Worm (Caenorhabditis elegans) whole organism, late embryonic: ENCODE results near the gene nhr-108.
"Not testable (repeated sequence)": the region's sequence is repeated elsewhere in the genome, so short reads cannot be mapped to it uniquely, and the experiment has no call there.

Source experiments
- C08G9.2 ChIP-seq: sonication (generic microtip); optimal IDR thresholded peaks from 2 replicates; lab custom pipeline; 2016; ENCODE audit warnings: mild to moderate bottlenecking, missing genetic modification characterization, moderate library complexity, missing compliant biosample characterization
- F13H6.1 ChIP-seq: sonication (generic microtip); optimal IDR thresholded peaks from 2 replicates; lab custom pipeline; 2016; ENCODE audit warnings: missing genetic modification characterization, missing compliant biosample characterization
- ahr-1 ChIP-seq: sonication (generic microtip); optimal IDR thresholded peaks from 2 replicates; lab custom pipeline; 2016; ENCODE audit warnings: missing genetic modification characterization, missing compliant biosample characterization
- ama-1 ChIP-seq: fragments of 150-350 bp; optimal IDR thresholded peaks from 2 replicates; lab custom pipeline; 2014
- ceh-19 ChIP-seq: fragments of 200-800 bp; sonication (Bioruptor generic); optimal IDR thresholded peaks from 2 replicates; lab custom pipeline; 2018; ENCODE audit warnings: mild to moderate bottlenecking, missing genetic modification characterization, missing compliant biosample characterization
- ceh-22 ChIP-seq: sonication (generic microtip); optimal IDR thresholded peaks from 2 replicates; lab custom pipeline; 2017; ENCODE audit warnings: missing biosample characterization, missing genetic modification characterization
- ceh-34 ChIP-seq: sonication (generic microtip); optimal IDR thresholded peaks from 2 replicates; lab custom pipeline; 2016; ENCODE audit warnings: mild to moderate bottlenecking, missing genetic modification characterization, missing compliant biosample characterization
- ceh-6 ChIP-seq: fragments of 200-800 bp; sonication (Bioruptor generic); optimal IDR thresholded peaks from 2 replicates; lab custom pipeline; 2018; ENCODE audit warnings: mild to moderate bottlenecking, missing genetic modification characterization, missing compliant biosample characterization
- elt-4 ChIP-seq: sonication (generic microtip); optimal IDR thresholded peaks from 2 replicates; lab custom pipeline; 2016; ENCODE audit warnings: missing genetic modification characterization, missing compliant biosample characterization
- fax-1 ChIP-seq: sonication (generic microtip); optimal IDR thresholded peaks from 2 replicates; lab custom pipeline; 2016; ENCODE audit warnings: missing genotype, missing genetic modification characterization, missing compliant biosample characterization
- fkh-6 ChIP-seq: sonication (generic microtip); optimal IDR thresholded peaks from 2 replicates; lab custom pipeline; 2016; ENCODE audit warnings: missing genetic modification characterization, missing compliant biosample characterization
- hlh-13 ChIP-seq: fragments of 200-800 bp; sonication (Bioruptor generic); optimal IDR thresholded peaks from 2 replicates; lab custom pipeline; 2018; ENCODE audit warnings: mild to moderate bottlenecking, missing genetic modification characterization, missing compliant biosample characterization
- hlh-8 ChIP-seq: sonication (generic microtip); optimal IDR thresholded peaks from 2 replicates; lab custom pipeline; 2016; ENCODE audit warnings: missing genotype, missing genetic modification characterization, missing compliant biosample characterization
- madf-2 ChIP-seq: sonication (generic microtip); optimal IDR thresholded peaks from 2 replicates; lab custom pipeline; 2017; ENCODE audit warnings: missing genetic modification characterization, missing compliant biosample characterization
- nfya-1 ChIP-seq: sonication (generic microtip); optimal IDR thresholded peaks from 2 replicates; lab custom pipeline; 2017; ENCODE audit warnings: missing genetic modification characterization, mild to moderate bottlenecking, missing compliant biosample characterization, antibody characterized with exemption, moderate library complexity
- nhr-232 ChIP-seq: sonication (generic microtip); optimal IDR thresholded peaks from 2 replicates; lab custom pipeline; 2016; ENCODE audit warnings: missing genetic modification characterization, missing compliant biosample characterization
- npax-4 ChIP-seq: sonication (generic microtip); optimal IDR thresholded peaks from 2 replicates; lab custom pipeline; 2016; ENCODE audit warnings: missing genetic modification characterization, missing compliant biosample characterization
- pag-3 ChIP-seq: sonication (generic microtip); optimal IDR thresholded peaks from 2 replicates; lab custom pipeline; 2016; ENCODE audit warnings: missing compliant biosample characterization, missing genetic modification characterization, borderline replicate concordance
- pat-9 ChIP-seq: fragments of 200-800 bp; sonication (Bioruptor generic); optimal IDR thresholded peaks from 2 replicates; lab custom pipeline; 2018; ENCODE audit warnings: mild to moderate bottlenecking, missing genetic modification characterization, moderate library complexity, missing compliant biosample characterization
- pax-1 ChIP-seq: fragments of 150-350 bp; optimal IDR thresholded peaks from 2 replicates; lab custom pipeline; 2014; ENCODE audit warnings: missing biosample characterization, missing genetic modification characterization
- pha-4 ChIP-seq: fragments of 150-350 bp; optimal IDR thresholded peaks from 2 replicates; lab custom pipeline; 2018; ENCODE audit warnings: missing biosample characterization, missing genetic modification reagents, missing genetic modification characterization
- pqm-1 ChIP-seq: sonication (generic microtip); optimal IDR thresholded peaks from 2 replicates; lab custom pipeline; 2016; ENCODE audit warnings: missing genetic modification characterization, missing compliant biosample characterization
- rnt-1 ChIP-seq: sonication (generic microtip); optimal IDR thresholded peaks from 2 replicates; lab custom pipeline; 2016; ENCODE audit warnings: missing genetic modification characterization, missing compliant biosample characterization
- sox-2 ChIP-seq: fragments of 200-800 bp; sonication (Bioruptor generic); IDR thresholded peaks from 2 replicates; pipeline ENCODE4 v1.3.6; 2022; ENCODE audit warnings: missing genetic modification reagents, missing genetic modification characterization, missing compliant biosample characterization
- syd-9 ChIP-seq: sonication (generic microtip); optimal IDR thresholded peaks from 2 replicates; lab custom pipeline; 2016; ENCODE audit warnings: mild to moderate bottlenecking, missing genetic modification characterization, moderate library complexity, missing compliant biosample characterization
- tbx-2 ChIP-seq: sonication (generic microtip); optimal IDR thresholded peaks from 2 replicates; lab custom pipeline; 2016; ENCODE audit warnings: missing genetic modification characterization, missing compliant biosample characterization
- tbx-7 ChIP-seq: sonication (generic microtip); optimal IDR thresholded peaks from 2 replicates; lab custom pipeline; 2016; ENCODE audit warnings: missing genotype, missing genetic modification characterization, missing compliant biosample characterization
- ttx-3 ChIP-seq: sonication (generic microtip); optimal IDR thresholded peaks from 2 replicates; lab custom pipeline; 2016; ENCODE audit warnings: missing genetic modification reagents, missing genetic modification characterization, missing compliant biosample characterization
- unc-3 ChIP-seq, 2 experiments: fragments of 200-800 bp in 1 of 2; sonication (Bioruptor generic) in 1 of 2; sonication (generic microtip) in 1 of 2; conservative IDR thresholded peaks in 1 of 2; optimal IDR thresholded peaks in 1 of 2; 2 replicates each; pipeline versions ENCODE4 v1.3.6 to Lab custom; 2016 to 2022; ENCODE audit warnings: missing compliant biosample characterization in 2 of 2, missing genetic modification characterization in 2 of 2, missing genetic modification reagents in 1 of 2
- unc-55 ChIP-seq: sonication (generic microtip); optimal IDR thresholded peaks from 2 replicates; lab custom pipeline; 2017; ENCODE audit warnings: missing biosample characterization, missing genetic modification reagents, missing genetic modification characterization
- unc-86 ChIP-seq: sonication (generic microtip); optimal IDR thresholded peaks from 2 replicates; lab custom pipeline; 2016; ENCODE audit warnings: missing genetic modification characterization, missing compliant biosample characterization
- zip-5 ChIP-seq: sonication (generic microtip); optimal IDR thresholded peaks from 2 replicates; lab custom pipeline; 2016; ENCODE audit warnings: missing genetic modification characterization, missing compliant biosample characterization
- ztf-16 ChIP-seq: sonication (generic microtip); optimal IDR thresholded peaks from 2 replicates; lab custom pipeline; 2017; ENCODE audit warnings: missing genetic modification characterization, missing compliant biosample characterization

The nhr-108 gene

DNA sequence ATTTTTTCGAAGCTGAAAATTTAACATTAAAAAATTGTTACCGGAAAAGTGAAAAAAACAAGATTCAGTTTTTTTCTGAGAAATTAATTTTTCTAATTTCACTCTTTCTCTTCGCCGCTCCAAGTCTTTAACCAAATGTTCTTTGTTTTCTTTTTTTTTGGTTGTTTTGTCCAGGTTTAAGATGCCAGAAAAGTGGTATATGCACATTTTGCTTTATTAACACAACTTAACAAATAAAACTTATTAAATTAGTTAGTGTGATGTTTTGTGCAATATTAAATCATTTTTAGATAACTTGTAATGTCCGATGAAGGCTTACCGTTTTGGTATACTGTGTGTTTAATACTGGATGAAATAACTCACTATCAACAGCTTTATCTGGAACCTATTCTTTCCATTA, 18.9 kb upstream of the nhr-108 start, which contains the start of gene srw-53:
TSS of gene srw-53 (plus strand) at position 301 of the 400 bp plus-strand sequence.
- TF ChIP-seq npax-4 (tag; lab: Kevin White, UChicago) (no peak), fax-1 (tag; lab: Kevin White, UChicago) (no peak), hlh-13 (GFP tag; lab: Kevin White, UChicago) (no peak), pag-3 (tag; lab: Kevin White, UChicago) (no peak), nhr-232 (tag; lab: Kevin White, UChicago) (no peak), ceh-6 (GFP tag; lab: Kevin White, UChicago) (no peak), unc-3 (GFP tag; conservative IDR thresholded peaks at IDR 0.05; lab: Robert Waterston, UW) (no peak), unc-3 (tag; optimal IDR thresholded peaks at IDR 0.05; lab: Kevin White, UChicago) (no peak), nfya-1 (no peak), pat-9 (tag; lab: Kevin White, UChicago) (no peak), rnt-1 (tag; lab: Kevin White, UChicago) (no peak), fkh-6 (no peak), ceh-19 (GFP tag; lab: Kevin White, UChicago) (no peak)

- TF ChIP-seq hlh-8 (tag; lab: Kevin White, UChicago): no peak
- TF ChIP-seq elt-4 (tag; lab: Kevin White, UChicago): no peak
- no peak for TF ChIP-seq madf-2 (tag; lab: Kevin White, UChicago)
- TF ChIP-seq ztf-16 (tag; lab: Kevin White, UChicago): no peak
- TF ChIP-seq zip-5 (tag; lab: Kevin White, UChicago): no peak
- no peak for TF ChIP-seq ceh-22 (tag; lab: Kevin White, UChicago)
- TF ChIP-seq syd-9: no peak
- no peak for TF ChIP-seq unc-55 (GFP tag; lab: Kevin White, UChicago)
- TF ChIP-seq pax-1 (tag; lab: Kevin White, UChicago): no peak
- no peak for TF ChIP-seq pha-4
- TF ChIP-seq tbx-7 (tag; lab: Kevin White, UChicago): no peak
- no peak for TF ChIP-seq ceh-34 (tag; lab: Kevin White, UChicago)
- TF ChIP-seq ahr-1: no peak
- TF ChIP-seq sox-2 (GFP tag; lab: Robert Waterston, UW): no peak
- no peak for TF ChIP-seq rnt-1 (tag; lab: Kevin White, UChicago)
- TF ChIP-seq ceh-6 (GFP tag; lab: Kevin White, UChicago): no peak
These were observed 16.0 kb upstream of the nhr-108 start, which contains the start of gene srw-55 for ce11 chrV:15940254-15940653. srw-55 (minus strand) TSS chrV:15940354.

DNA sequence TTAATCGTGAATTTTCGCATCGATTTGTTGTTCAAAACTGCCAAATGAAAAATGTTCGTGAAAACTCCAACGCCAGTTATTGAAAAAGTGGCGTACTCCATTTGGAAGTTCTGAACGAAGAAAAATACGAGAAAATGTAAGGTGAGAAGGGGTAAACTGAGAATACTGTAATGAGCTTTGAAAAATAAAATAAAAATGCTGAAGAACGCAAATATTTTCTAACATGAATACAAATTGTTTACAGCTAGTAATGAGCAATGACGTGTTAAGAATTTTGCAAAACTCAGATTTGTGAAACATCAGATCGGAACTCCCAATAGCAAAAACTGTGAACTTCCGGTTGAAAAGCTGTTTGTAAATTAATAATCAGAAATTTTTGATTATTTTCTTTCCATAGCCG, 8.1 kb upstream of the nhr-108 start, which contains the start of gene srw-26:
TSS of gene srw-26 (minus strand) at position 101 of the 400 bp plus-strand sequence.
- TF ChIP-seq tbx-2 (tag; lab: Kevin White, UChicago) (no peak), fax-1 (tag; lab: Kevin White, UChicago) (no peak), nfya-1 (no peak)
- TF ChIP-seq, all 69 proteins: peak for 0

ce11 chrV:15929882-15930281, 5.6 kb upstream of the nhr-108 start, which contains the start of gene srbc-77:
srbc-77 (plus strand) TSS chrV:15930182.
- not testable (repeated sequence) for TF ChIP-seq ceh-22, unc-86, pqm-1 (tag; lab: Kevin White, UChicago)

DNA sequence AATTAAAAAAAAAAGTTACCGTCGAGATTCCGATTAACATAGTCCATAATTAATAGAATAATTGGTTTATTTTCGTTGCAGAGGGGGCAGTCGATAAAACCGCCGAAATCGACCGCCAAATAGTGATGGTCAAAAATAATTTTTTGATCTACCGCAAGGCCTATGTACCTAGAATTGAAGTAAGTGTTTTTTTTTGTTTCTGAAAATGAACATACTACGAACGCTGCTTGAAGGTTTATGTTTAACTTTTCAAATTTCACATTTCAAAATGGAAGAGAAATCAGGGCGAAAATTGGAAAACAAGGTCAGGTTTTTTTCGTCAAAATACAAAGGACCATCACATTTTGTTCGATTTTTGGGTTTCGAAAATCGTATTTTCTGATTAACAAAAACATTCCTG, 4.1 kb upstream of the nhr-108 start, which contains the start of gene pzf-1:
TSS of gene pzf-1 (minus strand) at position 101 of the 400 bp plus-strand sequence.
- no peak for TF ChIP-seq pax-1 (tag; lab: Kevin White, UChicago)
- no peak for TF ChIP-seq ttx-3 (tag; lab: Kevin White, UChicago)
- no peak for TF ChIP-seq ama-1 (lab: Kevin White, UChicago)
- TF ChIP-seq C08G9.2 (tag; lab: Kevin White, UChicago): no peak
- no peak for TF ChIP-seq ahr-1
- TF ChIP-seq F13H6.1 (tag; lab: Kevin White, UChicago): no peak
